Worm (Caenorhabditis elegans) whole organism, late embryonic: ENCODE results near the gene srh-92.

Experiments used
- F13H6.1 ChIP-seq: sonication (generic microtip); optimal IDR thresholded peaks from 2 replicates; lab custom pipeline; 2016; ENCODE audit warnings: missing genetic modification characterization, missing compliant biosample characterization
- K09A11.1 ChIP-seq: sonication (generic microtip); optimal IDR thresholded peaks from 2 replicates; lab custom pipeline; 2017; ENCODE audit warnings: antibody characterized with exemption, mild to moderate bottlenecking, missing genetic modification characterization, missing compliant biosample characterization; ENCODE audit not compliant: insufficient read depth
- ahr-1 ChIP-seq: sonication (generic microtip); optimal IDR thresholded peaks from 2 replicates; lab custom pipeline; 2016; ENCODE audit warnings: missing genetic modification characterization, missing compliant biosample characterization
- ama-1 ChIP-seq: fragments of 150-350 bp; optimal IDR thresholded peaks from 2 replicates; lab custom pipeline; 2014
- fkh-10 ChIP-seq: fragments of 150-350 bp; optimal IDR thresholded peaks from 2 replicates; lab custom pipeline; 2014; ENCODE audit warnings: missing biosample characterization, missing genetic modification reagents, missing genetic modification characterization
- gmeb-2 ChIP-seq: sonication (generic microtip); optimal IDR thresholded peaks from 2 replicates; lab custom pipeline; 2016; ENCODE audit warnings: missing genetic modification characterization, inconsistent platforms, missing compliant biosample characterization
- hlh-8 ChIP-seq: sonication (generic microtip); optimal IDR thresholded peaks from 2 replicates; lab custom pipeline; 2016; ENCODE audit warnings: missing genotype, missing genetic modification characterization, missing compliant biosample characterization
- nfya-1 ChIP-seq: sonication (generic microtip); optimal IDR thresholded peaks from 2 replicates; lab custom pipeline; 2017; ENCODE audit warnings: missing genetic modification characterization, mild to moderate bottlenecking, missing compliant biosample characterization, antibody characterized with exemption, moderate library complexity
- pros-1 ChIP-seq: fragments of 150-350 bp; optimal IDR thresholded peaks from 2 replicates; lab custom pipeline; 2014; ENCODE audit warnings: missing biosample characterization, missing genetic modification reagents, missing genetic modification characterization
- ref-2 ChIP-seq: sonication (generic microtip); optimal IDR thresholded peaks from 2 replicates; lab custom pipeline; 2016; ENCODE audit warnings: missing genetic modification characterization, missing compliant biosample characterization
- sdc-2 ChIP-seq: sonication (generic microtip); optimal IDR thresholded peaks from 2 replicates; lab custom pipeline; 2016; ENCODE audit warnings: missing genotype, missing genetic modification characterization, missing compliant biosample characterization
- sox-4 ChIP-seq: sonication (generic microtip); optimal IDR thresholded peaks from 2 replicates; lab custom pipeline; 2017; ENCODE audit warnings: mild to moderate bottlenecking, missing genetic modification characterization, inconsistent platforms, missing compliant biosample characterization

DNA sequence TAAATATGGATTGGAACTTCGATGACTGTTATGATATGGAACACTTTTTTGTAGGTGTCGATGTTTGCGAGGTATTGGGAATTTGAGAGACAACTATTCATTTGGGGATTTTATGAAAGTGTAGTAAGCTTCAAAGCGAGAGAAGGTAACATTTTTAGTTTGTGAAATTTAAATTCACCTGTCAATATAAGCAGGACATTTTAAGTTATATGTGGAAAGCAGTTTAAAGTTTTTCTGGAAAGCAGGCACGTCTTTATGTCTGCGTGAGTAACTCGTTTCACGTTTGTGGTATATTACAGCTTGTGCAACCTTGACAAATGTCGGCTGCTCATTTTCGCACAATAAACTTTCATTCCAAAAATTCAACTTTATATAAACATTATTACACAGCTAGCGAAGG is 43.5 kb upstream of the srh-92 start, which contains the start of gene srh-229:
- TF ChIP-seq nfya-1 (tag; lab: Kevin White, UChicago) (no peak), K09A11.1 (tag; lab: Kevin White, UChicago) (no peak), ama-1 (lab: Kevin White, UChicago) (no peak), gmeb-2 (tag; lab: Kevin White, UChicago) (no peak), F13H6.1 (no peak), pros-1 (tag; lab: Kevin White, UChicago) (no peak), sdc-2 (tag; lab: Kevin White, UChicago) (no peak), hlh-8 (tag; lab: Kevin White, UChicago) (no peak), fkh-10 (GFP tag; lab: Kevin White, UChicago) (no peak), ahr-1 (tag; lab: Kevin White, UChicago) (no peak), sox-4 (no peak), ref-2 (tag; lab: Kevin White, UChicago) (no peak)
